Worm (Caenorhabditis elegans) whole organism, L2 larva: ENCODE measurements around the gene cnnm-1.

ENCODE experiments used
- lin-39 ChIP-seq: fragments of 150-350 bp; optimal IDR thresholded peaks from 2 replicates; lab custom pipeline; 2014; ENCODE audit warnings: missing biosample characterization, missing genetic modification reagents, missing genetic modification characterization
- lsy-2 ChIP-seq, 2 experiments: fragments of 150-350 bp in 1 of 2; sonication (generic microtip) in 1 of 2; optimal IDR thresholded peaks; 2 replicates each; lab custom pipeline; 2014 to 2017; ENCODE audit warnings: missing biosample characterization in 2 of 2, missing genetic modification characterization in 2 of 2
- mdl-1 ChIP-seq, 2 experiments: fragments of 150-350 bp in 1 of 2; sonication (generic microtip) in 1 of 2; optimal IDR thresholded peaks; 2 replicates each; lab custom pipeline; 2017; ENCODE audit warnings: missing biosample characterization in 2 of 2, missing genetic modification characterization in 2 of 2
- nhr-237 ChIP-seq: fragments of 150-350 bp; optimal IDR thresholded peaks from 2 replicates; lab custom pipeline; 2014; ENCODE audit warnings: missing biosample characterization, missing genetic modification characterization
- sem-4 ChIP-seq: fragments of 150-350 bp; optimal IDR thresholded peaks from 2 replicates; lab custom pipeline; 2014; ENCODE audit warnings: missing biosample characterization, missing genetic modification reagents, missing genetic modification characterization
- skn-1 ChIP-seq: sonication (generic microtip); optimal IDR thresholded peaks from 2 replicates; lab custom pipeline; 2017; ENCODE audit warnings: missing biosample characterization, missing genetic modification characterization
- sma-3 ChIP-seq: sonication (generic microtip); optimal IDR thresholded peaks from 2 replicates; lab custom pipeline; 2016; ENCODE audit warnings: missing genetic modification reagents, missing genetic modification characterization, missing compliant biosample characterization

DNA sequence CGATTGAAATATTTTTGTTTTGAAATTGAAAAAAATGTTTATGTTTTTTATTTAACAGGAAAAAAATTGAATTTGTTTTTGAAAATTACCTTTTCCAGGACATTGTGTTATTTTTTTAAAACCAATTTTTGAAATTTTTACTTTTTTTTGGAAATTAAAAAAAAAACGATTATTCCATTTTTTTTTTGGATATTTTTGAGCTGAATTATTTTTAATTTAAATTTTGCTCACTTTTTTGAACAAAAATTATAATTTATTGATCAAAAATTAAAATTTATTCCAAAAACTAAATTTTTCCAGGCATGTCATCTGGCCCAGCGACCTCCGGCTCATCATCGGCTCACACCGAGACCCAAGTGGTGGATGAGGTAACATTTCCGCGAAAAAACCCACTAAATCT, 48.4 kb upstream of the cnnm-1 start, which contains the start of gene gtf-2E1:
- TF ChIP-seq nhr-237 (no peak), lin-39 (tag; lab: Kevin White, UChicago) (no peak), mdl-1 (tag; optimal IDR thresholded peaks at IDR 0.05; lab: Kevin White, UChicago) (no peak), sem-4 (no peak), sma-3 (GFP tag; lab: Kevin White, UChicago) (no peak), lsy-2 (tag; optimal IDR thresholded peaks at IDR 0.05; lab: Kevin White, UChicago) (no peak), skn-1 (no peak)
